Fruit fly (Drosophila melanogaster): ENCODE data around the gene CG18404.

dm6 chr3R:30268733-30269132 lies 15.8 kb downstream of the CG18404 start:
- TF ChIP-seq tj (GFP tag; optimal IDR thresholded peaks at IDR 0.05) (no peak), CG14711 (tag; optimal IDR thresholded peaks at IDR 0.05) (no peak), cnc (optimal IDR thresholded peaks at IDR 0.05) (no peak), ovo (GFP tag; optimal IDR thresholded peaks at IDR 0.05) (no peak), CG7045 (GFP tag; optimal IDR thresholded peaks at IDR 0.05) (no peak)

Measured in whole organism, adult.